Worm (Caenorhabditis elegans): ENCODE data around the gene W02D7.4.

W02D7.4 gene

ce11 chrV:8327080-8327479 is 29.7 kb upstream of the W02D7.4 start:
- TF ChIP-seq set-16 (GFP tag; IDR thresholded peaks at IDR 0.05) (peak; percentile 89), mdl-1 (tag; optimal IDR thresholded peaks at IDR 0.05) (no peak)

- TF ChIP-seq hlh-11 (tag; optimal IDR thresholded peaks at IDR 0.05) (no peak), T26A8.4 (GFP tag; IDR thresholded peaks at IDR 0.05) (no peak), nhr-42 (GFP tag; IDR thresholded peaks at IDR 0.05) (no peak), jun-1 (tag; optimal IDR thresholded peaks at IDR 0.05) (no peak), ZK337.2 (GFP tag; IDR thresholded peaks at IDR 0.05) (no peak), nhr-48 (tag; optimal IDR thresholded peaks at IDR 0.05) (no peak), set-16 (GFP tag; IDR thresholded peaks at IDR 0.05) (peak; percentile 74), ceh-44 (GFP tag; IDR thresholded peaks at IDR 0.05) (no peak)
Measured at ce11 chrV:8325906-8326305, 28.5 kb upstream of the W02D7.4 start.

- TF ChIP-seq unc-62 (GFP tag; optimal IDR thresholded peaks at IDR 0.05 in 1 of 2) (peak in 1 of 2 experiments; percentile 69), unc-62 (tag; optimal IDR thresholded peaks at IDR 0.05) (no peak), T26A8.4 (GFP tag; IDR thresholded peaks at IDR 0.05) (no peak), aha-1 (tag) (peak; percentile 95)
Measured at ce11 chrV:8323545-8323944, 26.1 kb upstream of the W02D7.4 start.

- TF ChIP-seq nhr-28 (tag; optimal IDR thresholded peaks at IDR 0.05), result no peak
Measured at ce11 chrV:8318135-8318534, 20.7 kb upstream of the W02D7.4 start, which contains the start of gene clec-219. clec-219 (plus strand) TSS chrV:8318435.

ce11 chrV:8314782-8315181 is 17.4 kb upstream of the W02D7.4 start:
- TF ChIP-seq arid-1 (GFP tag; conservative IDR thresholded peaks at IDR 0.05) (peak; percentile 30; the same call in 1 of the 2 replicates), tra-1 (GFP tag; IDR thresholded peaks at IDR 0.05) (peak; percentile 22; the same call in 1 of the 2 replicates), ceh-44 (GFP tag; IDR thresholded peaks at IDR 0.05) (peak; percentile 38; the same call in 1 of the 2 replicates), ZK337.2 (GFP tag; IDR thresholded peaks at IDR 0.05) (peak; percentile 46; the same call in 1 of the 2 replicates), Y105C5A.15 (GFP tag; IDR thresholded peaks at IDR 0.05) (peak; percentile 37; the same call in 1 of the 2 replicates), F26F4.8 (GFP tag; conservative IDR thresholded peaks at IDR 0.05) (peak; percentile 65; the same call in 1 of the 2 replicates), F44E2.7 (GFP tag; IDR thresholded peaks at IDR 0.05) (peak; percentile 38; the same call in 1 of the 2 replicates), madf-5 (GFP tag; IDR thresholded peaks at IDR 0.05) (peak in 1 of 2 experiments; percentile 49; a peak in 1 of 4 replicates), lim-7 (GFP tag; IDR thresholded peaks at IDR 0.05) (peak; percentile 67), madf-9 (GFP tag; conservative IDR thresholded peaks at IDR 0.05) (0 out of 2 replicates have a peak, but pooled peaks have one; percentile 42)

ce11 chrV:8311210-8311609 is 13.8 kb upstream of the W02D7.4 start, which contains the start of gene W02D7.12:
W02D7.12 (plus strand) TSS chrV:8311510.
- TF ChIP-seq arid-1 (GFP tag; conservative IDR thresholded peaks at IDR 0.05) (no peak), lin-13 (GFP tag; optimal IDR thresholded peaks at IDR 0.05) (no peak), pha-4 (GFP tag; IDR thresholded peaks at IDR 0.05) (no peak), pha-4 (tag; optimal IDR thresholded peaks at IDR 0.05) (no peak), ztf-7 (tag; optimal IDR thresholded peaks at IDR 0.05) (no peak), vab-7 (GFP tag; IDR thresholded peaks at IDR 0.05) (no peak), zag-1 (tag; optimal IDR thresholded peaks at IDR 0.05) (no peak), mes-2 (tag; optimal IDR thresholded peaks at IDR 0.05; ENCODE audit: poor library complexity, severe bottlenecking) (no peak), fkh-10 (GFP tag; optimal IDR thresholded peaks at IDR 0.05) (no peak), D1046.2 (GFP tag; IDR thresholded peaks at IDR 0.05) (no peak), zip-11 (GFP tag; IDR thresholded peaks at IDR 0.05) (no peak), skn-1 (tag; optimal IDR thresholded peaks at IDR 0.05) (no peak), madf-9 (GFP tag; conservative IDR thresholded peaks at IDR 0.05) (no peak), egl-27 (tag; optimal IDR thresholded peaks at IDR 0.05) (no peak), nhr-41 (GFP tag; IDR thresholded peaks at IDR 0.05) (no peak), daf-19 (GFP tag; conservative IDR thresholded peaks at IDR 0.05) (no peak), fos-1 (tag; optimal IDR thresholded peaks at IDR 0.05) (no peak), dmd-9 (GFP tag; IDR thresholded peaks at IDR 0.05) (no peak), unc-62 (GFP tag; optimal IDR thresholded peaks at IDR 0.05 in 1 of 2) (no peak), unc-62 (tag; optimal IDR thresholded peaks at IDR 0.05) (no peak), hlh-11 (tag; optimal IDR thresholded peaks at IDR 0.05) (no peak), nhr-28 (tag; optimal IDR thresholded peaks at IDR 0.05) (no peak)
